Worm (Caenorhabditis elegans): ENCODE data around the gene C18B2.4.

- TF ChIP-seq flh-1 (GFP tag; optimal IDR thresholded peaks at IDR 0.05) (no peak), nhr-12 (tag; optimal IDR thresholded peaks at IDR 0.05) (no peak), snpc-4 (tag; optimal IDR thresholded peaks at IDR 0.05) (no peak), elt-3 (tag; optimal IDR thresholded peaks at IDR 0.05) (no peak), nhr-237 (tag; optimal IDR thresholded peaks at IDR 0.05) (no peak), hlh-1 (tag; optimal IDR thresholded peaks at IDR 0.05) (no peak), pha-4 (tag; optimal IDR thresholded peaks at IDR 0.05) (no peak), unc-62 (GFP tag; optimal IDR thresholded peaks at IDR 0.05) (no peak), unc-39 (tag; optimal IDR thresholded peaks at IDR 0.05) (no peak), zip-8 (tag; optimal IDR thresholded peaks at IDR 0.05) (no peak), M03D4.4 (tag; optimal IDR thresholded peaks at IDR 0.05) (no peak), elt-1 (tag; optimal IDR thresholded peaks at IDR 0.05; ENCODE audit: borderline replicate concordance, insufficient read depth) (no peak), mep-1 (tag; optimal IDR thresholded peaks at IDR 0.05) (no peak)
These were observed 22.5 kb upstream of the C18B2.4 start, which contains the start of gene vep-2 for ce11 chrX:3628016-3628415.

Measured in whole organism, mixed stage, embryonic.